Worm (Caenorhabditis elegans) whole organism, L1 larva: ENCODE measurements around the gene fbxa-7.
"Not testable (repeated sequence)": the region's sequence is repeated elsewhere in the genome, so short reads cannot be mapped to it uniquely, and the experiment has no call there.

Source experiments
- C16A3.4 ChIP-seq: fragments of 150-350 bp; optimal IDR thresholded peaks from 2 replicates; lab custom pipeline; 2014; ENCODE audit warnings: missing biosample characterization, missing genetic modification characterization
- alr-1 ChIP-seq: fragments of 200-800 bp; sonication (Bioruptor generic); optimal IDR thresholded peaks from 2 replicates; lab custom pipeline; 2018; ENCODE audit warnings: borderline replicate concordance, mild to moderate bottlenecking, missing genetic modification characterization, missing compliant biosample characterization
- ceh-63 ChIP-seq: fragments of 200-800 bp; sonication (Bioruptor generic); optimal IDR thresholded peaks from 2 replicates; lab custom pipeline; 2018; ENCODE audit warnings: mild to moderate bottlenecking, missing genetic modification characterization, missing compliant biosample characterization
- dpl-1 ChIP-seq, 3 experiments: fragments of 150-350 bp in 2 of 3; sonication (generic microtip) in 1 of 3; optimal IDR thresholded peaks; 2 replicates each; lab custom pipeline; 2014 to 2017; ENCODE audit warnings: missing biosample characterization in 3 of 3, missing genetic modification characterization in 3 of 3, missing genetic modification reagents in 3 of 3
- efl-1 ChIP-seq, 4 experiments: fragments of 150-350 bp; optimal IDR thresholded peaks in 3 of 4; peaks in 1 of 4; 1 replicate in 1 of 4; 2 replicates in 3 of 4; lab custom pipeline; 2014; ENCODE audit warnings: missing biosample characterization in 2 of 4, missing genetic modification characterization in 2 of 4, missing genetic modification reagents in 2 of 4
- egl-13 ChIP-seq: sonication (generic microtip); optimal IDR thresholded peaks from 2 replicates; lab custom pipeline; 2016; ENCODE audit warnings: missing genotype, missing genetic modification reagents, missing genetic modification characterization, missing compliant biosample characterization
- elt-2 ChIP-seq: sonication (generic microtip); optimal IDR thresholded peaks from 2 replicates; lab custom pipeline; 2016; ENCODE audit warnings: missing genetic modification characterization, mild to moderate bottlenecking, inconsistent platforms, missing compliant biosample characterization, missing genetic modification reagents
- fkh-4 ChIP-seq: sonication (generic microtip); optimal IDR thresholded peaks from 2 replicates; lab custom pipeline; 2016; ENCODE audit warnings: missing compliant biosample characterization, missing genetic modification characterization, borderline replicate concordance
- fkh-8 ChIP-seq: sonication (generic microtip); optimal IDR thresholded peaks from 2 replicates; lab custom pipeline; 2016; ENCODE audit warnings: mild to moderate bottlenecking, missing genetic modification characterization, missing compliant biosample characterization
- lin-13 ChIP-seq: fragments of 150-350 bp; optimal IDR thresholded peaks from 2 replicates; lab custom pipeline; 2014; ENCODE audit warnings: missing biosample characterization, missing genetic modification reagents, missing genetic modification characterization
- lin-35 ChIP-seq, 2 experiments: fragments of 150-350 bp; optimal IDR thresholded peaks; 2 replicates each; lab custom pipeline; 2014; ENCODE audit warnings: missing biosample characterization in 2 of 2, missing genetic modification characterization in 2 of 2, missing genetic modification reagents in 2 of 2
- lin-39 ChIP-seq: fragments of 150-350 bp; optimal IDR thresholded peaks from 2 replicates; lab custom pipeline; 2014; ENCODE audit warnings: missing biosample characterization, missing genetic modification reagents, missing genetic modification characterization
- nhr-28 ChIP-seq: fragments of 150-350 bp; optimal IDR thresholded peaks from 2 replicates; lab custom pipeline; 2014; ENCODE audit warnings: missing biosample characterization, missing genetic modification characterization
- nhr-77 ChIP-seq: fragments of 150-350 bp; optimal IDR thresholded peaks from 2 replicates; lab custom pipeline; 2014; ENCODE audit warnings: missing biosample characterization, missing genetic modification characterization
- pax-3 ChIP-seq: fragments of 200-800 bp; sonication (Bioruptor generic); optimal IDR thresholded peaks from 2 replicates; lab custom pipeline; 2018; ENCODE audit warnings: mild to moderate bottlenecking, missing genetic modification characterization, moderate library complexity, missing compliant biosample characterization
- pqm-1 ChIP-seq: sonication (generic microtip); optimal IDR thresholded peaks from 3 replicates; lab custom pipeline; 2017; ENCODE audit warnings: missing biosample characterization, missing genetic modification characterization
- sptf-1 ChIP-seq: fragments of 150-350 bp; optimal IDR thresholded peaks from 2 replicates; lab custom pipeline; 2014; ENCODE audit warnings: missing biosample characterization, missing genetic modification characterization
- tlp-1 ChIP-seq: fragments of 150-350 bp; optimal IDR thresholded peaks from 2 replicates; lab custom pipeline; 2014; ENCODE audit warnings: missing biosample characterization, missing genetic modification characterization
- ztf-4 ChIP-seq: fragments of 150-350 bp; optimal IDR thresholded peaks from 2 replicates; lab custom pipeline; 2014; ENCODE audit warnings: missing biosample characterization, missing genetic modification characterization

Gene fbxa-7

DNA sequence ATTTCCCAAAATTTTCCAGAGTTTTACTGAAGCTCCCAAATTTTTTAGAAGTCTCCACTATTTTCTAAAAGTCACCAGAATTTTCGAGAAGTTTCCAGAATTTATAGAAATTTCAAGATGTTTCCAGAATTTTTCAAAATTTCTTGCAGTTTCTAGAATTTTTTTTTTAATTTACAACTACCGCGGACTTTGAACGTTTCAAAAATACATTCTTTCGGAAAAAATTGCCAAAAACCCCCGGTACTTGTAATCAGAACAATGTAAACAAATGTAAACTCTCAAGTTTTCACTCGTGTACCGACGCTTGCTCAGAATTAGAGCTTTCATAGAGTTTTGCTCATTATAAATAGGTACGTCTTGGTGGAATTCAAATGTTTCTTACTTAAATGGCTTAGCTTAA is 21.5 kb upstream of the fbxa-7 start, which contains the start of gene fbxa-39:
fbxa-39 (plus strand) TSS at position 301 of the 400 bp plus-strand sequence.
- no peak for TF ChIP-seq alr-1 (tag; lab: Kevin White, UChicago)
- TF ChIP-seq pax-3 (tag; lab: Kevin White, UChicago), result no peak
- TF ChIP-seq, all 84 proteins: peak for 0

DNA sequence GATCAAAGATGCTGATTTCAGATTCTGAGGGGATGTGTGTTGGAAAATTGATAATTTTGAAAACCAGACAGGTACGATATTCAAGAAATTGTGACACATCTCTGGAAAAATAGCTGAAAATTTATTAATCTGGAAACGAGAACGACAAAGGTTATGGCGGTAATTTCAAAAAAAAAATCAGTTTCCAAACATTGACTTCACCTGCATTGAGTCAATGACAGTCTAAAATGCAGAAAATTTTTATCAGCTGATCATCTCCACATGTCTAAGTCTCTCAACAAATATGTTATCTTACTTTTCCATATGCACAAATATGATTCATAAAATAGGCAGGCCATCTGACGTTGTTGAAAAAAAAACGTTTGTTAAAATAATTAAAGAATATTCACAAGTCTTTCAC is 20.8 kb upstream of the fbxa-7 start, which contains the start of gene fbxa-48:
fbxa-48 (minus strand) TSS at position 101 of the 400 bp plus-strand sequence.
- TF ChIP-seq lin-13 (GFP tag; lab: Kevin White, UChicago), result no peak
- no peak for TF ChIP-seq fkh-4 (tag; lab: Kevin White, UChicago)
- TF ChIP-seq lin-35 (GFP tag; optimal IDR thresholded peaks at IDR 0.05; lab: Kevin White, UChicago), result peak in 1 of 2 experiments; percentile 13
- no peak for TF ChIP-seq efl-1 (optimal IDR thresholded peaks at IDR 0.05; lab: Kevin White, UChicago)
- peak in 1 of 2 experiments; percentile 75 for TF ChIP-seq efl-1 (GFP tag; optimal IDR thresholded peaks at IDR 0.05 in 1 of 2; lab: Kevin White, UChicago)

DNA sequence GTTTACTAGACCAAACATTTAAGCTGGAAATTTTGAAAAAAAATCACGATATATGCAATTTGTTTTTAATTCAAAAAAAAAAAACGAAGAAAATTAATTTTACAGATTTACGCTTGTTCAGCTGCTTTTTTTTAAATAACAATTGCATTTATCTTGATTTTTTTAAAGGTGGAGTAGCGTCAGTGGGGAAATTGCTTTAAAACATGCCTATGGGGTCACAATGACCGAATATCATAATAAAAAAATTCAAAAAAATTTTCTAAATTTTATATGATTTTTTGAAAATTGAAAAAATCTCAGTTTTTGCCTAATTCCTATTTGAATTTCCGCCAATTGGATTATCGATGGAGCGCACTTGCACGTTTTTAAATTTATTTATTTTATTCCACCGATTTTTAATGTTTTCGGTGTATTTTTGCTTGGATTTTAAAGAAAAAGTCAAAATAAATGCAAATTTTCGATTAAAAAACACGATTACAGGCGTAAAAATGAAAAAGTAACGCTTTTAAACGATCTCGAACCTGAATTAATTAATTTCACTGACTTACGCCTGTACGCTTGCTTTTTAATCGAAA is 19.9 kb upstream of the fbxa-7 start:
- TF ChIP-seq efl-1 (optimal IDR thresholded peaks at IDR 0.05; lab: Kevin White, UChicago) (peak in 1 of 2 experiments; percentile 50), efl-1 (GFP tag; optimal IDR thresholded peaks at IDR 0.05 in 1 of 2; lab: Kevin White, UChicago) (peak; percentile 32 to 93), dpl-1 (GFP tag; optimal IDR thresholded peaks at IDR 0.05; lab: Kevin White, UChicago) (peak in 1 of 3 experiments; percentile 3)

DNA sequence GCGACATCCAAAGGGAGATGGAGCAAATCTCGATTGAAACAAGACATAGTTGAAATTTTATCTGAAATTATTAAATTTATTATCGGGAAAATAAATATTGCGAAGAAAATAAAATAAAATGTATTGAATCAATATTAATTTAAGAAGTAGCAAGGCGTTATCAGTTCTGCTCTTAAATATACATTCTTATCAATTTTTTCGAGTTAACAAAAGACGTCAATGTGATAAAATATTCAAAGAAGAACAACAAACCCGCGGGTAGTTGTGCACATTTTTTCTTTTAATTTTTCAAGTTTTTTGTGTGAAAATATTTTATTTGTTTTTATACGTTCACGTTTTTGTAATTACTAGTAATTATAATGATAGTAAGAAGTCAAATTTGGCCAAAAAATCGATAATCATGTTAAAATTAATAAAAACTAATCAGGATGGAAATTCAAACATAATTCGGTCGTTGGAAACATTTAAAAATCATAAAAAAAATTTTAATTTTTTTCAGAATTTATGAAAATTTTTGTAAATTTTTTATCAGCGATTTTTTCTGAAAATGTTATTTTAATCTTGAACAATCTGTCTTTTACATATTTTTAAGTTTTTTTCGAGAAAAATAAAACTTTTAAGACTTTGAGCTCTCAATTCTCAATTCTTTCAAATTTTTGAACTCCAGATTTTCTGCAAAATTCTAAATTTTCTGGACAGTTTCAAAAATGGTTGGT is 14.9 kb upstream of the fbxa-7 start, which contains the start of gene fbxa-9:
fbxa-9 (plus strand) TSS at position 666 of the 716 bp plus-strand sequence.
- TF ChIP-seq pqm-1 (tag; lab: Kevin White, UChicago), result peak; percentile 16
- TF ChIP-seq egl-13 (tag; lab: Kevin White, UChicago), result no peak
- no peak for TF ChIP-seq ztf-4
- TF ChIP-seq elt-2 (tag; lab: Kevin White, UChicago), result peak; percentile 76

DNA sequence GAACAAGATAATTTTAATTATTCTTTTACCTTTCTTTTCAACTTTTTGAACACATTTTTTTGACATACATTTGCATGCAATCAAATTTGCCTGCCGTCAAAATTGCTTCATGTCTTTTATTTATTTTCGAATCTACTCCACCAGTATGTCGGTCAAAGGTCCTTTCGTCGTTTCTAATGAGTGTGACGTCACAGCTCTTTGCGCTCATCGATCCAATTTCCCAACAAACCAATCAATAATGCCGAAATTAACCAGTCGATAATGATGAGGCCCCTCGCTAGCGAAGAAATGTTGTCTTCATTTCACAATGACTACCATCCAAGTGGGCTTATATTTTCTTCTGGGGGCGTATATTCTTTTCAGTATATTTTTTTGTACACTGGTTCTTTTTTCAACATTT is 11.7 kb upstream of the fbxa-7 start, which contains the start of gene Y54F10BM.6:
Y54F10BM.6 (plus strand) TSS at position 301 of the 400 bp plus-strand sequence.
- TF ChIP-seq efl-1 (optimal IDR thresholded peaks at IDR 0.05; lab: Kevin White, UChicago) (no peak), efl-1 (GFP tag; optimal IDR thresholded peaks at IDR 0.05 in 1 of 2; lab: Kevin White, UChicago) (peak in 1 of 2 experiments; percentile 72), egl-13 (tag; lab: Kevin White, UChicago) (no peak)

DNA sequence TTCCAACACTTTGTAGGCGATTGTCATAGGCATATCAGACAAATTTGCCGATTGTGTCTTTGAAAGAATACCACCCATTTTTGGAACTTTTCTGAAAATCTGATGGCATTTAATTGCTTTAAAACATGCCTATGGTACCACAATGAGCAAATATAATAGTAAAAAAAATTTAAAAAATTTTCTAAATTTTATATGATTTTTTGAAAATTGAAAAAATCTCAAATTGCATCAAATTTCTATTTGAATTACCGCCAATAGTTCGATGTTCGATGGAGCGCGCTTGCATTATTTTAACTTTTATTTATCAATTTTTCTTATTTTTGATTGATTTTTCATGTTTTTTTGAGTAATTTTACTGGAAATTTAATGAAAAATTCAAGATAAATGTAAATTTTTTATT is 10.1 kb upstream of the fbxa-7 start, which contains the start of gene fbxa-42:
fbxa-42 (minus strand) TSS at position 101 of the 400 bp plus-strand sequence.
- TF ChIP-seq ceh-63 (GFP tag; lab: Kevin White, UChicago); fkh-4 (tag; lab: Kevin White, UChicago); alr-1 (tag; lab: Kevin White, UChicago): not testable (repeated sequence)
- TF ChIP-seq, all 84 proteins: peak for 0; not testable (repeated sequence) for 84

DNA sequence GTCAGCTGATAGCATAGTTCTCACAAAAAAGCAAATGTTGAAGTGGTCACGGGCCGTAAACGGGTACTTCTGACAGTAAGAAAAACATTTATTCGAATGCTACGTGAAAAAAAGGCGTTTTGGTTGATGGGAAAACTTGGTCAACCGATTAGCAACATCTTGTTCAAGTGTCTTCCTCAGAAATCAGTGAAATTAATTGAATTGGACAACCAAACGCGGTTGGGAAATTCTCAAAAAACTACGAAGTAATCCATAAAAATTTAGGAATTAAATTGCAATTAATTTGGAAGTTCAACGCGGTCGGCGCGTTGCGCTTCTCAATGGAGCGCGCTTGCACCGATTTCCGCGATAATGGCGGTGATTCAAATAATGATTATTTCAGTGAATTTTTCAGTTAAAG is 8.1 kb upstream of the fbxa-7 start:
- no peak for TF ChIP-seq fkh-8 (tag; lab: Kevin White, UChicago)
- no peak for TF ChIP-seq C16A3.4 (tag; lab: Kevin White, UChicago)
- no peak for TF ChIP-seq efl-1 (optimal IDR thresholded peaks at IDR 0.05; lab: Kevin White, UChicago)
- peak in 1 of 2 experiments; percentile 92 for TF ChIP-seq efl-1 (GFP tag; optimal IDR thresholded peaks at IDR 0.05 in 1 of 2; lab: Kevin White, UChicago)

DNA sequence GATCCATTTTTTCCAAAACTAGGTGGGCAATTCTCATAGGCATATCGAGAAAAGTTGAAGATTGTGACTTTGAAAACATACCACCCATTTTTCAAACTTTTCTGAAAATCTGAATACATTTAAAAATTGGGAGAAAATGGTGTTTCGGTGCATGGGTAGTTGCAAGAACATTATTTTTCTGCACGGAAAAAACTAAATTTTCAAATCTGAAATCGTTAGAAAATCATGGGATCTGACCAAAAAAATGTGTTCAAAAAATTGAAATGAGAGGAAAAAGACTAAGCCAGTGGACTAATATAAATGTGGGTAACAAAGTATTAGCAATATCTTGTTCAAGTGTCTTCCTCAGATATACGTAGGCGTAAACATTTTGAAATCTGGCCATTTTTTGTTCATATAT is 7.6 kb upstream of the fbxa-7 start, which contains the start of gene fbxa-43:
fbxa-43 (minus strand) TSS at position 101 of the 400 bp plus-strand sequence.
- no peak for TF ChIP-seq sptf-1 (tag; lab: Kevin White, UChicago)
- no peak for TF ChIP-seq efl-1 (optimal IDR thresholded peaks at IDR 0.05; lab: Kevin White, UChicago)
- peak in 1 of 2 experiments; percentile 52 for TF ChIP-seq efl-1 (GFP tag; optimal IDR thresholded peaks at IDR 0.05 in 1 of 2; lab: Kevin White, UChicago)

DNA sequence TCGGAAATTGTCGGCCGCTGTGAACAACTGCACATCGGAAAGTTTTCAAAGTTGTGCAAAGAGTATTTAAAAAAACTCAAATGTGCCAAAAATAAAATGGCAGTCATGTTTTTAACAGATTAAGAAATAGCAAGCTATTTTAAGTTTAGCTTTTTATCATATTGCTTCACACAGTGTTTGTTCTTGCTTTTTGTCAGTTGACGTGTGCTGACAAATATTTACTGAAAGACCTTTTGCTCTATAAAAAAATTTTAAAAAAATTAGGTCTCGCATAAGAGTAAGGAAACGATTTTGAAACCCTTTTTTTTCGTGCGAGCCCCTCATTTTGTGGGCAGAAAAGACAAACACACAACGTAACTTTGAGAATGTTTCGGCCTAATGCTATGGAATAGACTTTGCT is 4.3 kb upstream of the fbxa-7 start, which contains the start of gene fbxa-71:
fbxa-71 (plus strand) TSS at position 301 of the 400 bp plus-strand sequence.
- TF ChIP-seq lin-39 (tag; lab: Kevin White, UChicago), result no peak
- TF ChIP-seq nhr-77 (tag; lab: Kevin White, UChicago), result no peak
- TF ChIP-seq nhr-28 (tag; lab: Kevin White, UChicago), result no peak
- no peak for TF ChIP-seq fkh-8 (tag; lab: Kevin White, UChicago)
- no peak for TF ChIP-seq tlp-1 (tag; lab: Kevin White, UChicago)
